Worm (Caenorhabditis elegans): ENCODE data around the gene fnta-1.

Gene fnta-1

DNA sequence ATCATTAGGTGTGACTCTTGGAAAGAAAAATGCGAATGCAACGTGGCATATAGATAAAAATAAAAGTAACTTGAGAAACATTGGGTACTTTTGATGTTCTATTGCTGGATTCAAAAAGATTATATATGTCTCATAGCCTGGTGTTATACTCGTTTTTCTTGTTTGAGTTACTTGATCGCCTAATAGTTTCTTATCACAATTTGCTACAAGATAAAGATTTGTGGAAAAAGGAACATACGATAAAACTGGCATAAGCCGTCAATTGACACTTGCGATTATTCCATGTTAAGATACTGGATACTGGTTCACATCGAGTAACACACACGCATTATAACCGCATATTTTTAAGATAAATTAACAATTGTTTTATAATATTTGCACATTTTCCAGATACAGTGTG, 12.3 kb upstream of the fnta-1 start, which contains the start of gene grl-19:
TSS of gene grl-19 (minus strand) at position 101 of the 400 bp plus-strand sequence.
- TF ChIP-seq nhr-10 (tag; optimal IDR thresholded peaks at IDR 0.05), result no peak
- TF ChIP-seq lin-39 (tag; optimal IDR thresholded peaks at IDR 0.05), result no peak
- TF ChIP-seq sma-9 (GFP tag; optimal IDR thresholded peaks at IDR 0.05), result no peak
- no peak for TF ChIP-seq sma-9 (tag; optimal IDR thresholded peaks at IDR 0.05)
- TF ChIP-seq dmd-4 (tag; optimal IDR thresholded peaks at IDR 0.05), result no peak
- TF ChIP-seq unc-55 (GFP tag; optimal IDR thresholded peaks at IDR 0.05), result no peak
- TF ChIP-seq ceh-82 (tag; optimal IDR thresholded peaks at IDR 0.05), result no peak
- no peak for TF ChIP-seq ztf-4 (tag; optimal IDR thresholded peaks at IDR 0.05)
- no peak for TF ChIP-seq snpc-4 (tag; optimal IDR thresholded peaks at IDR 0.05)
- no peak for TF ChIP-seq nhr-77 (tag; optimal IDR thresholded peaks at IDR 0.05)
- no peak for TF ChIP-seq C34F6.9 (tag; optimal IDR thresholded peaks at IDR 0.05)
- no peak for TF ChIP-seq nhr-237 (tag; optimal IDR thresholded peaks at IDR 0.05)
- TF ChIP-seq ceh-16 (tag; optimal IDR thresholded peaks at IDR 0.05), result no peak
- no peak for TF ChIP-seq zag-1 (tag; optimal IDR thresholded peaks at IDR 0.05)
- TF ChIP-seq ama-1 (optimal IDR thresholded peaks at IDR 0.05), result no peak
- TF ChIP-seq mab-5 (tag; optimal IDR thresholded peaks at IDR 0.05), result no peak
- no peak for TF ChIP-seq crh-2 (tag; optimal IDR thresholded peaks at IDR 0.05)
- TF ChIP-seq unc-39 (tag; optimal IDR thresholded peaks at IDR 0.05), result no peak
- TF ChIP-seq gmeb-1 (tag; optimal IDR thresholded peaks at IDR 0.05), result no peak
- no peak for TF ChIP-seq mbf-1 (tag; optimal IDR thresholded peaks at IDR 0.05)
- TF ChIP-seq F13H6.1 (tag; optimal IDR thresholded peaks at IDR 0.05), result no peak

DNA sequence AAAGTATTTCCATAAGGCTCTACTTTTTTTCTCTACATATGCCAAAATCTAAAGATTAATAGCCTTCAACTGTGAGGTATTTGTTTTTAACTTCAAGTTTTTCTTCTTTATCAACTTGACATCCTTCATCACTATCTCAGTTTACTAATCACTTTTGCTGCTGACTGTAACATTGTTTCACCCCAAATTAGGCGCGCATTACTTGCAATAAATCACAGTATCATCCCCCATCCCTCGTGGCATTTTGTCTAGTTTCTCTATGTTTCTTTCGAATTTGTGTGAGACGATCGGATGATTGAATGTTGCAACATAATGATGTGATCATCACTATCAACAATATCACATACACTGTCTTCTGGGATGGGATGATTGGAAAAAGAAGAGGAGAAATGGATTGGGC, 7.4 kb upstream of the fnta-1 start:
- TF ChIP-seq fos-1 (tag; optimal IDR thresholded peaks at IDR 0.05) (peak; percentile 52), nhr-25 (tag; optimal IDR thresholded peaks at IDR 0.05) (peak; percentile 75), blmp-1 (tag; optimal IDR thresholded peaks at IDR 0.05; ENCODE audit: insufficient read depth) (peak; percentile 73), elt-3 (tag; optimal IDR thresholded peaks at IDR 0.05) (no peak), aly-2 (tag; optimal IDR thresholded peaks at IDR 0.05) (no peak), nhr-21 (tag; optimal IDR thresholded peaks at IDR 0.05) (peak; percentile 80), skn-1 (tag; optimal IDR thresholded peaks at IDR 0.05) (no peak), nhr-12 (tag; optimal IDR thresholded peaks at IDR 0.05) (no peak), sem-4 (tag; optimal IDR thresholded peaks at IDR 0.05) (no peak), lin-11 (tag; optimal IDR thresholded peaks at IDR 0.05) (no peak), nhr-6 (tag; optimal IDR thresholded peaks at IDR 0.05) (peak; percentile 65), ceh-82 (tag; optimal IDR thresholded peaks at IDR 0.05) (no peak), crh-2 (tag; optimal IDR thresholded peaks at IDR 0.05) (peak; percentile 56), mdl-1 (tag; optimal IDR thresholded peaks at IDR 0.05) (peak; percentile 67 to 86), mbf-1 (tag; optimal IDR thresholded peaks at IDR 0.05) (no peak), sma-3 (GFP tag; optimal IDR thresholded peaks at IDR 0.05) (peak; percentile 79), alr-1 (tag; optimal IDR thresholded peaks at IDR 0.05) (no peak), nhr-77 (tag; optimal IDR thresholded peaks at IDR 0.05) (no peak), nhr-129 (tag; optimal IDR thresholded peaks at IDR 0.05) (peak; percentile 48), F13H6.1 (tag; optimal IDR thresholded peaks at IDR 0.05) (no peak), ztf-1 (GFP tag; conservative IDR thresholded peaks at IDR 0.05) (no peak), lsy-2 (tag; optimal IDR thresholded peaks at IDR 0.05) (no peak), nhr-23 (tag; optimal IDR thresholded peaks at IDR 0.05) (no peak), elt-1 (tag; optimal IDR thresholded peaks at IDR 0.05) (no peak), sma-9 (GFP tag; optimal IDR thresholded peaks at IDR 0.05) (peak; percentile 86), sma-9 (tag; optimal IDR thresholded peaks at IDR 0.05) (no peak), unc-39 (tag; optimal IDR thresholded peaks at IDR 0.05) (no peak), lin-39 (tag; optimal IDR thresholded peaks at IDR 0.05) (no peak), snpc-4 (tag; optimal IDR thresholded peaks at IDR 0.05) (no peak), unc-62 (GFP tag; optimal IDR thresholded peaks at IDR 0.05) (no peak), C34F6.9 (tag; optimal IDR thresholded peaks at IDR 0.05) (no peak), gmeb-1 (tag; optimal IDR thresholded peaks at IDR 0.05) (peak; percentile 56), egl-27 (tag; optimal IDR thresholded peaks at IDR 0.05) (no peak), nhr-237 (tag; optimal IDR thresholded peaks at IDR 0.05) (no peak), mab-5 (tag; optimal IDR thresholded peaks at IDR 0.05) (peak; percentile 40), ceh-16 (tag; optimal IDR thresholded peaks at IDR 0.05) (no peak), nhr-10 (tag; optimal IDR thresholded peaks at IDR 0.05) (no peak)

DNA sequence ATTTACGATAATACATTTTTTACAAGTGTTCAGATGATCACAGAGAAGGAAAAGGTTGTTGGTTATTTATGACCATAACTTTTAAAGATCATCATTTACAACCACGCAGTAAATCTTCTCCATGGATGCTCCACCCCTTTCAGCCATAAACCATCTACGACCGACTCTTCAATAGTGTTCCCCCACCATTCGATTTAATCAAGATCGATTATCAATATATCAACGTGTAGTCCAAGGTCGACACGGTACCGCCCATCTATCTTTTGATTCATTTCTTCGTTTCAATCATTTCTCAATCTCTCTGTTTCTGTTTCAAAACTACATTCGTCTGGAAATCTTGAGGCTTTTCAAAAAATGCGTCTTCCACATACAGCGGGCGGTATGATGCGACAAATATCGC, 4.7 kb upstream of the fnta-1 start, which contains the start of gene aass-1:
TSS of gene aass-1 (plus strand) at position 301 of the 400 bp plus-strand sequence.
- TF ChIP-seq nhr-237 (tag; optimal IDR thresholded peaks at IDR 0.05) (no peak), ceh-82 (tag; optimal IDR thresholded peaks at IDR 0.05) (no peak), Y55F3AM.14 (GFP tag; optimal IDR thresholded peaks at IDR 0.05) (no peak), ama-1 (optimal IDR thresholded peaks at IDR 0.05) (no peak), nhr-6 (tag; optimal IDR thresholded peaks at IDR 0.05) (no peak), lin-39 (tag; optimal IDR thresholded peaks at IDR 0.05) (no peak), snpc-4 (tag; optimal IDR thresholded peaks at IDR 0.05) (no peak), sem-4 (tag; optimal IDR thresholded peaks at IDR 0.05) (no peak), blmp-1 (tag; optimal IDR thresholded peaks at IDR 0.05; ENCODE audit: insufficient read depth) (no peak), unc-55 (GFP tag; optimal IDR thresholded peaks at IDR 0.05) (no peak), nhr-25 (tag; optimal IDR thresholded peaks at IDR 0.05) (no peak), gmeb-1 (tag; optimal IDR thresholded peaks at IDR 0.05) (no peak), nhr-129 (tag; optimal IDR thresholded peaks at IDR 0.05) (no peak), alr-1 (tag; optimal IDR thresholded peaks at IDR 0.05) (no peak), nhr-23 (tag; optimal IDR thresholded peaks at IDR 0.05) (no peak), F13H6.1 (tag; optimal IDR thresholded peaks at IDR 0.05) (no peak), nhr-77 (tag; optimal IDR thresholded peaks at IDR 0.05) (no peak)
